Fruit fly (Drosophila melanogaster) whole organism, prepupa: ENCODE results near the gene AANATL7.

Experiments used
- Blimp-1 ChIP-seq: fragments of 200-800 bp; sonication (Bioruptor generic); optimal IDR thresholded peaks from 3 replicates; lab custom pipeline; 2017; ENCODE audit warnings: missing biosample characterization, missing genetic modification characterization, mild to moderate bottlenecking, moderate library complexity, missing genetic modification reagents
- CG10631 ChIP-seq: fragments of 200-800 bp; sonication (Bioruptor generic); optimal IDR thresholded peaks from 2 replicates; lab custom pipeline; 2016; ENCODE audit warnings: missing biosample characterization, missing genetic modification characterization
- CG10669 ChIP-seq: fragments of 200-800 bp; sonication (Bioruptor generic); optimal IDR thresholded peaks from 3 replicates; lab custom pipeline; 2018; ENCODE audit warnings: missing biosample characterization, mild to moderate bottlenecking, missing genetic modification characterization, moderate library complexity
- CG11294 ChIP-seq: fragments of 200-800 bp; sonication (Bioruptor generic); IDR thresholded peaks from 2 replicates; pipeline ENCODE4 v1.3.6; 2022; ENCODE audit warnings: missing biosample characterization, missing genetic modification characterization
- CG11762 ChIP-seq: fragments of 200-800 bp; sonication (Bioruptor generic); optimal IDR thresholded peaks from 3 replicates; lab custom pipeline; 2016; ENCODE audit warnings: missing biosample characterization, missing genetic modification characterization; ENCODE audit not compliant: insufficient read depth
- CG11902 ChIP-seq: fragments of 200-800 bp; sonication (Bioruptor generic); optimal IDR thresholded peaks from 3 replicates; lab custom pipeline; 2016; ENCODE audit warnings: missing biosample characterization, missing genetic modification characterization
- CG15336 ChIP-seq: fragments of 200-800 bp; sonication (Bioruptor generic); IDR thresholded peaks from 2 replicates; pipeline ENCODE4 v1.3.6; 2022; ENCODE audit warnings: missing biosample characterization, missing genetic modification characterization
- CG1621 ChIP-seq: fragments of 200-800 bp; sonication (Bioruptor generic); optimal IDR thresholded peaks from 3 replicates; lab custom pipeline; 2018; ENCODE audit warnings: missing biosample characterization, mild to moderate bottlenecking, missing genetic modification characterization
- CG16779 ChIP-seq: fragments of 200-800 bp; sonication (Bioruptor generic); optimal IDR thresholded peaks from 3 replicates; lab custom pipeline; 2017; ENCODE audit warnings: missing biosample characterization, mild to moderate bottlenecking, missing genetic modification characterization
- CG31627 ChIP-seq: fragments of 200-800 bp; sonication (Bioruptor generic); optimal IDR thresholded peaks from 3 replicates; lab custom pipeline; 2016; ENCODE audit warnings: missing biosample characterization, missing genetic modification characterization
- CG3919 ChIP-seq: fragments of 200-800 bp; sonication (Bioruptor generic); optimal IDR thresholded peaks from 3 replicates; lab custom pipeline; 2016; ENCODE audit warnings: missing biosample characterization, missing genetic modification characterization
- CG4318 ChIP-seq: fragments of 200-800 bp; sonication (Bioruptor generic); optimal IDR thresholded peaks from 3 replicates; lab custom pipeline; 2017; ENCODE audit warnings: missing biosample characterization, mild to moderate bottlenecking, missing genetic modification characterization
- CG6163 ChIP-seq: fragments of 200-800 bp; sonication (Bioruptor generic); IDR thresholded peaks from 3 replicates; pipeline ENCODE4 v1.3.6; 2022; ENCODE audit warnings: missing biosample characterization, missing genetic modification characterization
- CG6792 ChIP-seq: fragments of 200-800 bp; sonication (Bioruptor generic); optimal IDR thresholded peaks from 3 replicates; lab custom pipeline; 2016; ENCODE audit warnings: missing biosample characterization, missing genetic modification characterization
- CG6808 ChIP-seq: fragments of 200-800 bp; sonication (Bioruptor generic); optimal IDR thresholded peaks from 3 replicates; lab custom pipeline; 2017; ENCODE audit warnings: missing biosample characterization, missing genetic modification characterization, mild to moderate bottlenecking, moderate library complexity, missing genetic modification reagents
- CG6854 ChIP-seq: fragments of 200-800 bp; sonication (Bioruptor generic); optimal IDR thresholded peaks from 2 replicates; lab custom pipeline; 2017; ENCODE audit warnings: missing biosample characterization, mild to moderate bottlenecking, missing genetic modification characterization
- CG8119 ChIP-seq: fragments of 200-800 bp; sonication (Bioruptor generic); IDR thresholded peaks from 3 replicates; pipeline ENCODE4 v1.3.6; 2022; ENCODE audit warnings: missing biosample characterization, missing genetic modification characterization
- CG8319 ChIP-seq: fragments of 200-800 bp; sonication (Bioruptor generic); optimal IDR thresholded peaks from 3 replicates; lab custom pipeline; 2016; ENCODE audit warnings: missing biosample characterization, missing genetic modification characterization
- CG9139 ChIP-seq: fragments of 200-800 bp; sonication (Bioruptor generic); optimal IDR thresholded peaks from 3 replicates; lab custom pipeline; 2017; ENCODE audit warnings: missing biosample characterization, mild to moderate bottlenecking, missing genetic modification characterization
- Eip75B ChIP-seq: fragments of 200-800 bp; sonication (Bioruptor generic); optimal IDR thresholded peaks from 3 replicates; lab custom pipeline; 2016; ENCODE audit warnings: missing biosample characterization, missing genetic modification characterization
- Eip78C ChIP-seq: fragments of 200-800 bp; sonication (Bioruptor generic); peaks from one replicate; lab custom pipeline; 2016; ENCODE audit warnings: missing biosample characterization, missing genetic modification characterization
- Eip93F ChIP-seq: fragments of 200-800 bp; sonication (Bioruptor generic); optimal IDR thresholded peaks from 2 replicates; lab custom pipeline; 2016; ENCODE audit warnings: missing biosample characterization, mild to moderate bottlenecking, missing genetic modification characterization
- Ets96B ChIP-seq: fragments of 200-800 bp; optimal IDR thresholded peaks from 2 replicates; lab custom pipeline; 2019; ENCODE audit warnings: missing biosample characterization, mild to moderate bottlenecking, missing genetic modification characterization, moderate library complexity
- Hr38 ChIP-seq: sonication (Bioruptor generic); optimal IDR thresholded peaks from 2 replicates; lab custom pipeline; 2016; ENCODE audit warnings: missing biosample characterization, missing genetic modification characterization
- Hr39 ChIP-seq: fragments of 200-800 bp; sonication (Bioruptor generic); optimal IDR thresholded peaks from 2 replicates; lab custom pipeline; 2016; ENCODE audit warnings: missing biosample characterization, missing genetic modification characterization
- Hr4 ChIP-seq: fragments of 200-800 bp; sonication (Bioruptor generic); optimal IDR thresholded peaks from 3 replicates; lab custom pipeline; 2016; ENCODE audit warnings: missing biosample characterization, missing genetic modification characterization
- Lpt ChIP-seq: fragments of 200-800 bp; sonication (Bioruptor generic); optimal IDR thresholded peaks from 3 replicates; lab custom pipeline; 2016; ENCODE audit warnings: missing biosample characterization, missing genetic modification characterization
- Smox ChIP-seq: fragments of 200-800 bp; sonication (Bioruptor generic); optimal IDR thresholded peaks from 3 replicates; lab custom pipeline; 2016; ENCODE audit warnings: missing biosample characterization, missing genetic modification characterization
- Sox102F ChIP-seq: fragments of 200-800 bp; sonication (Bioruptor generic); optimal IDR thresholded peaks from 2 replicates; lab custom pipeline; 2016; ENCODE audit warnings: missing biosample characterization, mild to moderate bottlenecking, missing genetic modification characterization
- Sox14 ChIP-seq: fragments of 200-800 bp; sonication (Bioruptor generic); optimal IDR thresholded peaks from 3 replicates; lab custom pipeline; 2016; ENCODE audit warnings: missing biosample characterization, missing genetic modification characterization
- Sox15 ChIP-seq: fragments of 200-800 bp; sonication (Bioruptor generic); optimal IDR thresholded peaks from 3 replicates; lab custom pipeline; 2016; ENCODE audit warnings: missing biosample characterization, missing genetic modification characterization
- acj6 ChIP-seq: fragments of 200-800 bp; sonication (Bioruptor generic); optimal IDR thresholded peaks from 3 replicates; lab custom pipeline; 2016; ENCODE audit warnings: missing biosample characterization, missing genetic modification characterization
- cyc ChIP-seq: fragments of 200-800 bp; sonication (Bioruptor generic); optimal IDR thresholded peaks from 3 replicates; lab custom pipeline; 2016; ENCODE audit warnings: missing biosample characterization, missing genetic modification characterization
- dsx ChIP-seq: fragments of 200-800 bp; optimal IDR thresholded peaks from 3 replicates; lab custom pipeline; 2019; ENCODE audit warnings: missing biosample characterization, mild to moderate bottlenecking, missing genetic modification characterization, moderate library complexity; ENCODE audit not compliant: poor library complexity, severe bottlenecking
- eg ChIP-seq: fragments of 200-800 bp; sonication (Bioruptor generic); IDR thresholded peaks from 3 replicates; pipeline ENCODE4 v1.3.6; 2022; ENCODE audit warnings: missing biosample characterization, missing genetic modification characterization
- esn ChIP-seq: fragments of 200-800 bp; sonication (Bioruptor generic); optimal IDR thresholded peaks from 2 replicates; lab custom pipeline; 2016; ENCODE audit warnings: missing biosample characterization, mild to moderate bottlenecking, missing genetic modification characterization, moderate library complexity
- fd59A ChIP-seq: fragments of 200-800 bp; sonication (Bioruptor generic); optimal IDR thresholded peaks from 2 replicates; lab custom pipeline; 2017; ENCODE audit warnings: missing biosample characterization, mild to moderate bottlenecking, missing genetic modification characterization, missing genetic modification reagents
- fd85E ChIP-seq: fragments of 200-800 bp; sonication (Bioruptor generic); optimal IDR thresholded peaks from 3 replicates; lab custom pipeline; 2016; ENCODE audit warnings: missing biosample characterization, missing genetic modification characterization
- fkh ChIP-seq: fragments of 200-800 bp; sonication (Bioruptor generic); optimal IDR thresholded peaks from 3 replicates; lab custom pipeline; 2017; ENCODE audit warnings: missing biosample characterization, mild to moderate bottlenecking, missing genetic modification characterization, moderate library complexity
- net ChIP-seq: fragments of 200-800 bp; sonication (Bioruptor generic); optimal IDR thresholded peaks from 3 replicates; lab custom pipeline; 2016; ENCODE audit warnings: missing biosample characterization, missing genetic modification characterization
- pdm3 ChIP-seq: fragments of 200-800 bp; sonication (Bioruptor generic); optimal IDR thresholded peaks from 3 replicates; lab custom pipeline; 2016; ENCODE audit warnings: missing biosample characterization, missing genetic modification characterization
- spab ChIP-seq: fragments of 200-800 bp; sonication (Bioruptor generic); optimal IDR thresholded peaks from 2 replicates; lab custom pipeline; 2017; ENCODE audit warnings: missing biosample characterization, mild to moderate bottlenecking, missing genetic modification characterization, missing genetic modification reagents
- ss ChIP-seq, 2 experiments: fragments of 200-800 bp; sonication (Bioruptor generic); optimal IDR thresholded peaks; 2 replicates in 1 of 2; 3 replicates in 1 of 2; lab custom pipeline; 2017 to 2018; ENCODE audit warnings: mild to moderate bottlenecking in 2 of 2, missing biosample characterization in 2 of 2, missing genetic modification characterization in 2 of 2, moderate library complexity in 1 of 2
- svp ChIP-seq: fragments of 200-800 bp; sonication (Bioruptor generic); peaks from one replicate; lab custom pipeline; 2016; ENCODE audit warnings: missing biosample characterization, missing genetic modification characterization
- topi ChIP-seq: fragments of 200-800 bp; sonication (Bioruptor generic); optimal IDR thresholded peaks from 3 replicates; lab custom pipeline; 2016; ENCODE audit warnings: missing biosample characterization, missing genetic modification characterization

AANATL7 gene

DNA sequence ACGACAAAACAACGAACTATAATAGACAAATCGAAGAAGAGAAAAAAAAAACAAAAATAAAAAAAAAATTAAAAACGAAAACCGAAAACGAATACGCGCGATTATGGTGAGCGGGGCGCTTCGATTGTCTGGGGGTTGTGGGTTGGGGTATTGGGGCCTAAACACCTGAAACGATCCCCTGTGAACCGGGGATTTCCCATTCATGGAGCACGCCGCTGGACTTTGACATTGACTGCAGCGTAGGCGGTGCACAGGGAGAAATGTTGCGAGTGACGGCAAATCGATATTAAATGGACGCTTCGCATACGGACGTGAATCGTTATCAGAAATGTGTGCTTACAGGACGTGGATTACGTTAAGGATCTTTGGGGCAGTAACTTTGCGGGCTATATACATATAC is 11.5 kb downstream of the AANATL7 start:
- TF ChIP-seq CG9139 (GFP tag; lab: Kevin White, UChicago) (peak; percentile 28), CG6854 (GFP tag; lab: Kevin White, UChicago) (no peak), ss (GFP tag; optimal IDR thresholded peaks at IDR 0.05; lab: Kevin White, UChicago) (peak in 1 of 2 experiments; percentile 31), Eip78C (GFP tag; lab: Kevin White, UChicago) (no peak), CG11762 (no peak), CG6808 (GFP tag; lab: Kevin White, UChicago) (peak; percentile 22)
- TF ChIP-seq, all 60 proteins: peak for 3

DNA sequence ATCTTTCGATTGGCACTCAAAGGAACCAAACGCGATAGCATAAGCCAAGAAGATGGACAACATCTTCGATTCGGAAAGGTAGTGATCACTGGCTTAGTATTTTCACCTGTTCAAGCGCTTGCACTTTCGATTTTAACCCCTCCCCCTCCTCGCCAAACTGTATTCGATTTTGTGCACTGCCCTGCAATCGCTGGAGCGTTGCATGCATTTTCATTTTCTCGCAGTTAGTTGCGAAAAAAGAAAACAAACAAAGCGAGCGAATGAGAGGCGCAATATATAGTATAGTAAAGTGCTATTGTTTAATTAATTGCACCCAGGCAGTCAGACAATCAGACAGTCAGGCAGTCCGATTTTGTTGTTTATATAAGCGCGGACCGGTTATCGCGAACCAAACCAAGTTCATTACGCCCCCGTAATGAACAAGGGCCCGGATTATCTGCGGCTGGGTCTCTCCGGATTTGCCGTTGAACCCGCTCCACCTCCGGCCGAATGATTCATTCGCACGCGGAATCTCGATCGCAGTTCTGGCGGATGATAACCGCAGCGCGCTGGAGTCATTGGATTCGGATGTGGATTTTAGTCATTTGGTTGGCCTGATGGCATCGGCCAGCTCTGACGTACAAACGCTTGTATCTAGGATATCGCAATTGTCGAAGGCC is 12.5 kb downstream of the AANATL7 start:
- TF ChIP-seq ss (GFP tag; optimal IDR thresholded peaks at IDR 0.05; lab: Kevin White, UChicago) (no peak), svp (no peak), acj6 (GFP tag; lab: Kevin White, UChicago) (no peak), esn (GFP tag; lab: Kevin White, UChicago) (no peak), Blimp-1 (peak; percentile 12), Eip78C (GFP tag; lab: Kevin White, UChicago) (peak; percentile 56), fd59A (GFP tag; lab: Kevin White, UChicago) (no peak), Sox102F (no peak), CG8319 (GFP tag; lab: Kevin White, UChicago) (no peak), Sox15 (no peak)

DNA sequence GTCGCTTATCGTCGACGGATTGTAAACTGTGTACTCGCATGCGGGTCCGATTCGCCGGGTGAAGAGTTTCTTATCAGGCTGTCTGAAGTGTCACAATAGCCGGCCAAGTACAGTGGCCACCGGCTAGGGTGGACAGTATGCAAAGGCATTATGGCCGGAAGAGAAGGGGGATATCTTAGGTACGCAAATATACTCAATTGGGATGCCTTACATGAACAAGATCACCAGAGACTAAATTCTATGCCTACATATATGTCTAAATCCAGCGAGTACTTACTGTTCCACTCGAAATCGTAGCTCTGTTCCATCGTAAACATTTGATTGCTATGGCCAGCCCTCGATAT is 13.0 kb downstream of the AANATL7 start:
- peak; percentile 92 for TF ChIP-seq pdm3
- peak; percentile 88 for TF ChIP-seq fd85E (GFP tag; lab: Kevin White, UChicago)
- peak; percentile 97 for TF ChIP-seq cyc (GFP tag; lab: Kevin White, UChicago)
- TF ChIP-seq CG8319 (GFP tag; lab: Kevin White, UChicago) = peak; percentile 85
- TF ChIP-seq CG3919 (GFP tag; lab: Kevin White, UChicago) = peak; percentile 95
- TF ChIP-seq Ets96B (tag; lab: Kevin White, UChicago) = peak; percentile 85
- peak; percentile 92 for TF ChIP-seq CG11294 (GFP tag; lab: Robert Waterston, UW)
- peak; percentile 81 for TF ChIP-seq CG6808 (GFP tag; lab: Kevin White, UChicago)
- peak; percentile 94 for TF ChIP-seq Sox14 (GFP tag; lab: Kevin White, UChicago)
- peak; percentile 6 for TF ChIP-seq Hr38 (GFP tag; lab: Kevin White, UChicago)
- TF ChIP-seq CG15336 (GFP tag; lab: Robert Waterston, UW) = peak; percentile 84
- TF ChIP-seq fkh = peak; percentile 67
- peak; percentile 94 for TF ChIP-seq Eip93F (GFP tag; lab: Kevin White, UChicago)
- TF ChIP-seq Sox102F = peak; percentile 90
- TF ChIP-seq net (GFP tag; lab: Kevin White, UChicago) = peak; percentile 88
- TF ChIP-seq CG11902 (GFP tag; lab: Kevin White, UChicago) = peak; percentile 96
- TF ChIP-seq Hr39 = peak; percentile 97
- peak; percentile 94 for TF ChIP-seq Smox
- TF ChIP-seq CG6792 (GFP tag; lab: Kevin White, UChicago) = peak; percentile 93
- peak; percentile 89 for TF ChIP-seq Hr4 (GFP tag; lab: Kevin White, UChicago)
- TF ChIP-seq CG31627 = peak; percentile 96
- TF ChIP-seq CG1621 (tag; lab: Kevin White, UChicago) = peak; percentile 82
- peak; percentile 86 for TF ChIP-seq CG10631 (GFP tag; lab: Kevin White, UChicago)
- TF ChIP-seq CG11762 = peak; percentile 83
- peak; percentile 99 for TF ChIP-seq svp
- peak; percentile 66 to 88 for TF ChIP-seq ss (GFP tag; optimal IDR thresholded peaks at IDR 0.05; lab: Kevin White, UChicago)
- peak; percentile 82 for TF ChIP-seq spab (GFP tag; lab: Kevin White, UChicago)
- peak; percentile 91 for TF ChIP-seq acj6 (GFP tag; lab: Kevin White, UChicago)
- peak; percentile 93 for TF ChIP-seq Sox15
- TF ChIP-seq Blimp-1 = peak; percentile 79
- TF ChIP-seq CG6163 (GFP tag; lab: Robert Waterston, UW) = peak; percentile 95
- TF ChIP-seq esn (GFP tag; lab: Kevin White, UChicago) = peak; percentile 93
- TF ChIP-seq dsx (GFP tag; lab: Kevin White, UChicago) = peak; percentile 78
- TF ChIP-seq topi (GFP tag; lab: Kevin White, UChicago) = peak; percentile 96
- peak; percentile 83 for TF ChIP-seq fd59A (GFP tag; lab: Kevin White, UChicago)
- TF ChIP-seq CG8119 = peak; percentile 81
- TF ChIP-seq eg = peak; percentile 95
- peak; percentile 74 for TF ChIP-seq CG4318 (GFP tag; lab: Kevin White, UChicago)
- TF ChIP-seq CG10669 (GFP tag; lab: Kevin White, UChicago) = peak; percentile 88
- peak; percentile 68 for TF ChIP-seq CG16779 (tag; lab: Kevin White, UChicago)
- TF ChIP-seq Eip75B (GFP tag; lab: Kevin White, UChicago) = peak; percentile 91
- peak; percentile 72 for TF ChIP-seq Lpt
